Fruit fly (Drosophila melanogaster): ENCODE measurements around the gene bsk.

DNA sequence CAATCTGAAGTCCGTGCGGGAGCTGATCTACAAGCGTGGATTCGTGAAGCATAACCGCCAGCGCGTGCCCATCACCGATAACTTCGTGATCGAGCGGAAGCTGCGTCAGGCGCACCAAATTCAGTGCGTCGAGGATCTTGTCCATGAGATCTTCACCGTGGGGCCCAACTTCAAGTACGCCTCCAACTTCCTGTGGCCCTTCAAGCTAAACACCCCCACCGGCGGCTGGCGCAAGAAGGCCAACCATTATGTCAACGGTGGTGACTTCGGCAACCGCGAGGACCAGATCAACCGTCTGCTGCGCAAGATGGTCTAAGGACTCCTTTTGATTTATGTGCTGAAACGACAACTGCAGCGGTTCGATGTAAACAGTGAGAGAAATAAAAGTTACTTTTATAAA, 48.6 kb downstream of the bsk start:
- TF ChIP-seq pan (optimal IDR thresholded peaks at IDR 0.05) (no peak), woc (GFP tag; optimal IDR thresholded peaks at IDR 0.05) (no peak), jim (GFP tag; optimal IDR thresholded peaks at IDR 0.05) (no peak), N (GFP tag; optimal IDR thresholded peaks at IDR 0.05) (no peak), GATAd (GFP tag; optimal IDR thresholded peaks at IDR 0.05) (no peak), usp (GFP tag; optimal IDR thresholded peaks at IDR 0.05) (no peak), br (GFP tag; optimal IDR thresholded peaks at IDR 0.05) (no peak), dsf (GFP tag; optimal IDR thresholded peaks at IDR 0.05; ENCODE audit: borderline replicate concordance) (no peak), dmrt93B (GFP tag; optimal IDR thresholded peaks at IDR 0.05) (no peak), Abd-B (GFP tag; optimal IDR thresholded peaks at IDR 0.05) (no peak), psq (GFP tag; optimal IDR thresholded peaks at IDR 0.05) (no peak), Dfd (GFP tag; optimal IDR thresholded peaks at IDR 0.05) (no peak), h (GFP tag; optimal IDR thresholded peaks at IDR 0.05) (no peak), Hnf4 (GFP tag; optimal IDR thresholded peaks at IDR 0.05) (no peak)
